Worm (Caenorhabditis elegans): Measurements from ENCODE around the gene srh-19.

The srh-19 gene

ce11 chrX:1416776-1417354, 3.9 kb downstream of the srh-19 start, which contains the start of the genes F19G12.4 and F19G12.8:
Gene F19G12.4 (plus strand): TSS chrX:1417304.
Gene F19G12.8 (plus strand): TSS chrX:1417320.
- no peak for TF ChIP-seq fkh-10 (GFP tag; optimal IDR thresholded peaks at IDR 0.05)
- no peak for TF ChIP-seq ztf-16 (tag; optimal IDR thresholded peaks at IDR 0.05)
- no peak for TF ChIP-seq unc-3 (GFP tag; conservative IDR thresholded peaks at IDR 0.05)
- no peak for TF ChIP-seq unc-3 (tag; optimal IDR thresholded peaks at IDR 0.05)
- no peak for TF ChIP-seq sox-4 (tag; optimal IDR thresholded peaks at IDR 0.05)
- TF ChIP-seq elt-4 (tag; optimal IDR thresholded peaks at IDR 0.05) = no peak
- no peak for TF ChIP-seq ref-2 (tag; optimal IDR thresholded peaks at IDR 0.05)
- TF ChIP-seq ceh-45 (GFP tag; IDR thresholded peaks at IDR 0.05) = no peak
- TF ChIP-seq npax-4 (tag; optimal IDR thresholded peaks at IDR 0.05) = no peak
- TF ChIP-seq mec-3 (tag; optimal IDR thresholded peaks at IDR 0.05; ENCODE audit: borderline replicate concordance) = no peak

ce11 chrX:1419163-1419696, 6.3 kb downstream of the srh-19 start, which contains the start of gene F19G12.9:
Gene F19G12.9 (plus strand): TSS chrX:1419213.
- TF ChIP-seq K09A11.1 (tag; optimal IDR thresholded peaks at IDR 0.05; ENCODE audit: insufficient read depth) = no peak
- TF ChIP-seq rnt-1 (tag; optimal IDR thresholded peaks at IDR 0.05) = no peak
- TF ChIP-seq mec-3 (tag; optimal IDR thresholded peaks at IDR 0.05; ENCODE audit: borderline replicate concordance) = no peak
- no peak for TF ChIP-seq hlh-13 (GFP tag; optimal IDR thresholded peaks at IDR 0.05)
- no peak for TF ChIP-seq unc-55 (GFP tag; optimal IDR thresholded peaks at IDR 0.05)

- TF ChIP-seq ceh-45 (GFP tag; IDR thresholded peaks at IDR 0.05) = no peak
- no peak for TF ChIP-seq madf-2 (tag; optimal IDR thresholded peaks at IDR 0.05)
- no peak for TF ChIP-seq dve-1 (tag; optimal IDR thresholded peaks at IDR 0.05)
- no peak for TF ChIP-seq ama-1 (optimal IDR thresholded peaks at IDR 0.05)
- no peak for TF ChIP-seq nhr-232 (tag; optimal IDR thresholded peaks at IDR 0.05)
- TF ChIP-seq rnt-1 (tag; optimal IDR thresholded peaks at IDR 0.05) = no peak
- TF ChIP-seq nhr-11 (tag; optimal IDR thresholded peaks at IDR 0.05) = no peak
Measured at ce11 chrX:1420524-1420923, 7.6 kb downstream of the srh-19 start.

- TF ChIP-seq ceh-9 (tag; optimal IDR thresholded peaks at IDR 0.05) = no peak
- no peak for TF ChIP-seq unc-42 (tag; optimal IDR thresholded peaks at IDR 0.05)
- TF ChIP-seq nfya-1 (tag; optimal IDR thresholded peaks at IDR 0.05) = no peak
- TF ChIP-seq sox-2 (GFP tag; IDR thresholded peaks at IDR 0.05) = no peak
- TF ChIP-seq npax-4 (tag; optimal IDR thresholded peaks at IDR 0.05) = no peak
- no peak for TF ChIP-seq tbx-7 (tag; optimal IDR thresholded peaks at IDR 0.05)
- TF ChIP-seq odd-2 (tag; optimal IDR thresholded peaks at IDR 0.05) = no peak
- TF ChIP-seq ceh-14 (tag; optimal IDR thresholded peaks at IDR 0.05) = no peak
- TF ChIP-seq F13H6.1 (tag; optimal IDR thresholded peaks at IDR 0.05) = no peak
- TF ChIP-seq ref-2 (tag; optimal IDR thresholded peaks at IDR 0.05) = no peak
- no peak for TF ChIP-seq fkh-10 (GFP tag; optimal IDR thresholded peaks at IDR 0.05)
- no peak for TF ChIP-seq nhr-11 (tag; optimal IDR thresholded peaks at IDR 0.05)
- no peak for TF ChIP-seq K02D7.2 (tag; optimal IDR thresholded peaks at IDR 0.05)
- TF ChIP-seq ceh-2 (tag; optimal IDR thresholded peaks at IDR 0.05) = no peak
- TF ChIP-seq hlh-30 (tag; optimal IDR thresholded peaks at IDR 0.05; ENCODE audit: insufficient read depth) = no peak
- no peak for TF ChIP-seq Y22D7AL.16 (tag; optimal IDR thresholded peaks at IDR 0.05)
- no peak for TF ChIP-seq che-1 (tag; optimal IDR thresholded peaks at IDR 0.05)
- no peak for TF ChIP-seq ama-1 (optimal IDR thresholded peaks at IDR 0.05)
- no peak for TF ChIP-seq C08G9.2 (tag; optimal IDR thresholded peaks at IDR 0.05)
Measured at ce11 chrX:1424509-1424908, 11.6 kb downstream of the srh-19 start, which contains the start of gene F19G12.3. Gene F19G12.3 (plus strand): TSS chrX:1424809.

- TF ChIP-seq pax-1 (tag; optimal IDR thresholded peaks at IDR 0.05) (no peak), pqm-1 (tag; optimal IDR thresholded peaks at IDR 0.05) (no peak), ref-2 (tag; optimal IDR thresholded peaks at IDR 0.05) (no peak), zip-5 (tag; optimal IDR thresholded peaks at IDR 0.05) (no peak), odd-2 (tag; optimal IDR thresholded peaks at IDR 0.05) (no peak), hlh-6 (tag; optimal IDR thresholded peaks at IDR 0.05) (no peak), elt-4 (tag; optimal IDR thresholded peaks at IDR 0.05) (no peak), C08G9.2 (tag; optimal IDR thresholded peaks at IDR 0.05) (no peak), ceh-6 (GFP tag; optimal IDR thresholded peaks at IDR 0.05) (no peak), lim-6 (tag; optimal IDR thresholded peaks at IDR 0.05) (no peak), sox-4 (tag; optimal IDR thresholded peaks at IDR 0.05) (no peak), pha-2 (tag; optimal IDR thresholded peaks at IDR 0.05) (no peak), unc-3 (GFP tag; conservative IDR thresholded peaks at IDR 0.05) (no peak), unc-3 (tag; optimal IDR thresholded peaks at IDR 0.05) (no peak), elt-2 (tag; optimal IDR thresholded peaks at IDR 0.05) (no peak), fkh-6 (tag; optimal IDR thresholded peaks at IDR 0.05) (no peak)
Measured at ce11 chrX:1426425-1426824, 13.5 kb downstream of the srh-19 start, which contains the start of gene F19G12.11. Gene F19G12.11 (minus strand): TSS chrX:1426525.
